Worm (Caenorhabditis elegans): Measurements from ENCODE around the gene Y60C6A.1.

The Y60C6A.1 gene

ce11 chrV:4783313-4783712 lies at the start of gene Y60C6A.1:
TSS of gene Y60C6A.1 (plus strand) at chrV:4783613.
- TF ChIP-seq alr-1 (tag; optimal IDR thresholded peaks at IDR 0.05) (no peak), Y55F3AM.14 (GFP tag; optimal IDR thresholded peaks at IDR 0.05) (no peak), fos-1 (tag; optimal IDR thresholded peaks at IDR 0.05) (no peak)

ce11 chrV:4733952-4734351 lies 49.5 kb upstream of the Y60C6A.1 start:
- TF ChIP-seq ceh-82 (tag; optimal IDR thresholded peaks at IDR 0.05) (no peak), snpc-4 (tag; optimal IDR thresholded peaks at IDR 0.05) (no peak), blmp-1 (tag; optimal IDR thresholded peaks at IDR 0.05; ENCODE audit: insufficient read depth) (no peak), lin-11 (tag; optimal IDR thresholded peaks at IDR 0.05) (no peak), zag-1 (tag; optimal IDR thresholded peaks at IDR 0.05) (no peak), nhr-77 (tag; optimal IDR thresholded peaks at IDR 0.05) (no peak), unc-55 (GFP tag; optimal IDR thresholded peaks at IDR 0.05) (no peak), lsy-2 (tag; optimal IDR thresholded peaks at IDR 0.05) (no peak), ztf-11 (tag; optimal IDR thresholded peaks at IDR 0.05) (no peak), alr-1 (tag; optimal IDR thresholded peaks at IDR 0.05) (no peak), nhr-11 (tag; optimal IDR thresholded peaks at IDR 0.05) (no peak), aly-2 (tag; optimal IDR thresholded peaks at IDR 0.05) (no peak), mbf-1 (tag; optimal IDR thresholded peaks at IDR 0.05) (no peak), lin-13 (GFP tag; optimal IDR thresholded peaks at IDR 0.05) (no peak), F13H6.1 (tag; optimal IDR thresholded peaks at IDR 0.05) (no peak), sem-4 (tag; optimal IDR thresholded peaks at IDR 0.05) (no peak), ztf-1 (GFP tag; conservative IDR thresholded peaks at IDR 0.05) (no peak), R02D3.7 (tag; optimal IDR thresholded peaks at IDR 0.05) (no peak)

ce11 chrV:4734608-4735007 lies 48.8 kb upstream of the Y60C6A.1 start:
- TF ChIP-seq lin-13 (GFP tag; optimal IDR thresholded peaks at IDR 0.05), result no peak
- no peak for TF ChIP-seq nhr-21 (tag; optimal IDR thresholded peaks at IDR 0.05)
- no peak for TF ChIP-seq F13H6.1 (tag; optimal IDR thresholded peaks at IDR 0.05)
- TF ChIP-seq nhr-10 (tag; optimal IDR thresholded peaks at IDR 0.05), result no peak
- no peak for TF ChIP-seq C34F6.9 (tag; optimal IDR thresholded peaks at IDR 0.05)
- TF ChIP-seq unc-39 (tag; optimal IDR thresholded peaks at IDR 0.05), result no peak

ce11 chrV:4737727-4738126 lies 45.7 kb upstream of the Y60C6A.1 start, which contains the start of gene F39G3.2:
TSS of gene F39G3.2 (plus strand) at chrV:4737831.
- TF ChIP-seq gmeb-1 (tag; optimal IDR thresholded peaks at IDR 0.05) (no peak), fos-1 (tag; optimal IDR thresholded peaks at IDR 0.05) (peak; percentile 96), alr-1 (tag; optimal IDR thresholded peaks at IDR 0.05) (no peak)

- TF ChIP-seq elt-1 (tag; optimal IDR thresholded peaks at IDR 0.05), result no peak
- TF ChIP-seq nhr-129 (tag; optimal IDR thresholded peaks at IDR 0.05), result peak; percentile 65
- TF ChIP-seq skn-1 (tag; optimal IDR thresholded peaks at IDR 0.05), result no peak
- no peak for TF ChIP-seq ceh-82 (tag; optimal IDR thresholded peaks at IDR 0.05)
- TF ChIP-seq gmeb-1 (tag; optimal IDR thresholded peaks at IDR 0.05), result peak; percentile 7
- no peak for TF ChIP-seq F13H6.1 (tag; optimal IDR thresholded peaks at IDR 0.05)
- TF ChIP-seq elt-3 (tag; optimal IDR thresholded peaks at IDR 0.05), result no peak
- no peak for TF ChIP-seq mdl-1 (tag; optimal IDR thresholded peaks at IDR 0.05)
- peak; percentile 45 for TF ChIP-seq sma-9 (GFP tag; optimal IDR thresholded peaks at IDR 0.05)
- no peak for TF ChIP-seq sma-9 (tag; optimal IDR thresholded peaks at IDR 0.05)
- TF ChIP-seq lsy-2 (tag; optimal IDR thresholded peaks at IDR 0.05), result no peak
- peak; percentile 47 for TF ChIP-seq fos-1 (tag; optimal IDR thresholded peaks at IDR 0.05)
- no peak for TF ChIP-seq lin-13 (GFP tag; optimal IDR thresholded peaks at IDR 0.05)
- no peak for TF ChIP-seq C34F6.9 (tag; optimal IDR thresholded peaks at IDR 0.05)
Observed at ce11 chrV:4742190-4742589, 41.2 kb upstream of the Y60C6A.1 start, which contains the start of gene ugt-61. TSS of gene ugt-61 (plus strand) at chrV:4742422.

- TF ChIP-seq mdl-1 (tag; optimal IDR thresholded peaks at IDR 0.05) (no peak), elt-1 (tag; optimal IDR thresholded peaks at IDR 0.05) (no peak), nhr-25 (tag; optimal IDR thresholded peaks at IDR 0.05) (no peak), ztf-4 (tag; optimal IDR thresholded peaks at IDR 0.05) (no peak), ama-1 (optimal IDR thresholded peaks at IDR 0.05) (no peak), nhr-23 (tag; optimal IDR thresholded peaks at IDR 0.05) (no peak), nhr-77 (tag; optimal IDR thresholded peaks at IDR 0.05) (no peak), mab-5 (tag; optimal IDR thresholded peaks at IDR 0.05) (no peak), nhr-21 (tag; optimal IDR thresholded peaks at IDR 0.05) (no peak), lsy-2 (tag; optimal IDR thresholded peaks at IDR 0.05) (no peak), nhr-129 (tag; optimal IDR thresholded peaks at IDR 0.05) (no peak), ztf-1 (GFP tag; conservative IDR thresholded peaks at IDR 0.05) (no peak), egl-27 (tag; optimal IDR thresholded peaks at IDR 0.05) (no peak), sma-3 (GFP tag; optimal IDR thresholded peaks at IDR 0.05) (no peak), nhr-11 (tag; optimal IDR thresholded peaks at IDR 0.05) (no peak), snpc-4 (tag; optimal IDR thresholded peaks at IDR 0.05) (no peak), Y55F3AM.14 (GFP tag; optimal IDR thresholded peaks at IDR 0.05) (no peak), unc-62 (GFP tag; optimal IDR thresholded peaks at IDR 0.05) (no peak)
Observed at ce11 chrV:4745269-4745668, 38.1 kb upstream of the Y60C6A.1 start, which contains the start of gene C18G1.7. TSS of gene C18G1.7 (plus strand) at chrV:4745569.

Data from whole organism, L2 larva.